Worm (Caenorhabditis elegans): ENCODE results near the gene ZC395.11.

The ZC395.11 gene

ce11 chrIII:5286205-5286604 lies at the start of gene ZC395.11:
ZC395.11 (minus strand) TSS chrIII:5286305.
- TF ChIP-seq tbx-11 (GFP tag; IDR thresholded peaks at IDR 0.05) (no peak), hmg-4 (GFP tag; optimal IDR thresholded peaks at IDR 0.05) (no peak), F13C5.2 (tag; optimal IDR thresholded peaks at IDR 0.05) (no peak), hmbx-1 (tag; optimal IDR thresholded peaks at IDR 0.05) (no peak)

ce11 chrIII:5334517-5335049 lies 48.5 kb upstream of the ZC395.11 start:
- no peak for TF ChIP-seq ceh-13 (GFP tag; optimal IDR thresholded peaks at IDR 0.05)
- no peak for TF ChIP-seq hmg-4 (GFP tag; optimal IDR thresholded peaks at IDR 0.05)
- no peak for TF ChIP-seq scrt-1 (GFP tag; IDR thresholded peaks at IDR 0.05)
- no peak for TF ChIP-seq tbx-11 (GFP tag; IDR thresholded peaks at IDR 0.05)
- TF ChIP-seq ets-7 (tag; optimal IDR thresholded peaks at IDR 0.05): no peak

- TF ChIP-seq tra-4 (tag; optimal IDR thresholded peaks at IDR 0.05): no peak
- TF ChIP-seq aly-1 (tag; optimal IDR thresholded peaks at IDR 0.05): no peak
- TF ChIP-seq ceh-13 (GFP tag; optimal IDR thresholded peaks at IDR 0.05): no peak
- TF ChIP-seq ets-7 (tag; optimal IDR thresholded peaks at IDR 0.05): no peak
- TF ChIP-seq ama-1 (optimal IDR thresholded peaks at IDR 0.05): no peak
- no peak for TF ChIP-seq hmg-4 (GFP tag; optimal IDR thresholded peaks at IDR 0.05)
- no peak for TF ChIP-seq flt-1 (GFP tag; IDR thresholded peaks at IDR 0.05)
- TF ChIP-seq B0310.2 (tag; optimal IDR thresholded peaks at IDR 0.05): no peak
- no peak for TF ChIP-seq ceh-36 (tag; optimal IDR thresholded peaks at IDR 0.05)
Observed at ce11 chrIII:5329372-5329771, 43.3 kb upstream of the ZC395.11 start.

ce11 chrIII:5326323-5326722 lies 40.2 kb upstream of the ZC395.11 start, which contains the start of gene sorf-2:
sorf-2 (plus strand) TSS chrIII:5326623.
- TF ChIP-seq F13C5.2 (tag; optimal IDR thresholded peaks at IDR 0.05) (no peak), hnd-1 (tag; optimal IDR thresholded peaks at IDR 0.05) (no peak), scrt-1 (GFP tag; IDR thresholded peaks at IDR 0.05) (no peak), tra-4 (tag; optimal IDR thresholded peaks at IDR 0.05) (no peak), ceh-36 (tag; optimal IDR thresholded peaks at IDR 0.05) (no peak), hmg-4 (GFP tag; optimal IDR thresholded peaks at IDR 0.05) (no peak), aly-1 (tag; optimal IDR thresholded peaks at IDR 0.05) (no peak), sea-1 (GFP tag; conservative IDR thresholded peaks at IDR 0.05) (no peak), pes-1 (GFP tag; IDR thresholded peaks at IDR 0.05) (no peak), flt-1 (GFP tag; IDR thresholded peaks at IDR 0.05) (no peak), ceh-13 (GFP tag; optimal IDR thresholded peaks at IDR 0.05) (no peak), tbx-11 (GFP tag; IDR thresholded peaks at IDR 0.05) (no peak), B0310.2 (tag; optimal IDR thresholded peaks at IDR 0.05) (no peak), hmbx-1 (tag; optimal IDR thresholded peaks at IDR 0.05) (no peak)

- TF ChIP-seq F13C5.2 (tag; optimal IDR thresholded peaks at IDR 0.05) (no peak), ceh-13 (GFP tag; optimal IDR thresholded peaks at IDR 0.05) (no peak), ceh-36 (tag; optimal IDR thresholded peaks at IDR 0.05) (no peak)
Observed at ce11 chrIII:5321661-5322060, 35.6 kb upstream of the ZC395.11 start, which contains the start of gene F52C9.3. F52C9.3 (plus strand) TSS chrIII:5321885.

ce11 chrIII:5318610-5319009 lies 32.5 kb upstream of the ZC395.11 start:
- TF ChIP-seq sea-1 (GFP tag; conservative IDR thresholded peaks at IDR 0.05): 0 out of 2 replicates have a peak, but pooled peaks have one; percentile 5
- no peak for TF ChIP-seq hmbx-1 (tag; optimal IDR thresholded peaks at IDR 0.05)
- peak; percentile 34 for TF ChIP-seq hmg-4 (GFP tag; optimal IDR thresholded peaks at IDR 0.05)

ce11 chrIII:5310940-5311339 lies 24.8 kb upstream of the ZC395.11 start, which contains the start of gene pqe-1:
pqe-1 (plus strand) TSS chrIII:5311240.
- no peak for TF ChIP-seq scrt-1 (GFP tag; IDR thresholded peaks at IDR 0.05)
- no peak for TF ChIP-seq sea-1 (GFP tag; conservative IDR thresholded peaks at IDR 0.05)
- TF ChIP-seq ceh-36 (tag; optimal IDR thresholded peaks at IDR 0.05): no peak

ce11 chrIII:5310403-5310802 lies 24.3 kb upstream of the ZC395.11 start:
- TF ChIP-seq flt-1 (GFP tag; IDR thresholded peaks at IDR 0.05) (no peak), ama-1 (optimal IDR thresholded peaks at IDR 0.05) (no peak), ceh-36 (tag; optimal IDR thresholded peaks at IDR 0.05) (no peak), hnd-1 (tag; optimal IDR thresholded peaks at IDR 0.05) (no peak), pes-1 (GFP tag; IDR thresholded peaks at IDR 0.05) (no peak)

ce11 chrIII:5308278-5308677 lies 22.2 kb upstream of the ZC395.11 start, which contains the start of gene mog-3:
mog-3 (plus strand) TSS chrIII:5308596.
- no peak for TF ChIP-seq hmg-4 (GFP tag; optimal IDR thresholded peaks at IDR 0.05)
- peak; percentile 83 for TF ChIP-seq tbx-37 (GFP tag; conservative IDR thresholded peaks at IDR 0.05)
- TF ChIP-seq sea-1 (GFP tag; conservative IDR thresholded peaks at IDR 0.05): no peak
- TF ChIP-seq hnd-1 (tag; optimal IDR thresholded peaks at IDR 0.05): no peak
- TF ChIP-seq ets-7 (tag; optimal IDR thresholded peaks at IDR 0.05): peak; percentile 4
- peak; percentile 63; the same call in 1 of the 2 replicates for TF ChIP-seq pes-1 (GFP tag; IDR thresholded peaks at IDR 0.05)
- no peak for TF ChIP-seq hmbx-1 (tag; optimal IDR thresholded peaks at IDR 0.05)
- 0 out of 2 replicates have a peak, but pooled peaks have one; percentile 37 for TF ChIP-seq flt-1 (GFP tag; IDR thresholded peaks at IDR 0.05)
- no peak for TF ChIP-seq scrt-1 (GFP tag; IDR thresholded peaks at IDR 0.05)
- TF ChIP-seq aly-1 (tag; optimal IDR thresholded peaks at IDR 0.05): no peak
- peak; percentile 15 for TF ChIP-seq F13C5.2 (tag; optimal IDR thresholded peaks at IDR 0.05)
- peak; percentile 22; the same call in 1 of the 2 replicates for TF ChIP-seq tbx-11 (GFP tag; IDR thresholded peaks at IDR 0.05)
- TF ChIP-seq ceh-36 (tag; optimal IDR thresholded peaks at IDR 0.05): no peak
- peak; percentile 9 for TF ChIP-seq tra-4 (tag; optimal IDR thresholded peaks at IDR 0.05)
- no peak for TF ChIP-seq B0310.2 (tag; optimal IDR thresholded peaks at IDR 0.05)
- no peak for TF ChIP-seq ama-1 (optimal IDR thresholded peaks at IDR 0.05)
- TF ChIP-seq ceh-13 (GFP tag; optimal IDR thresholded peaks at IDR 0.05): no peak
